Worm (Caenorhabditis elegans): Measurements from ENCODE around the gene K09E9.4.

The K09E9.4 gene

ce11 chrX:15630340-15630739 lies at the start of gene K09E9.4:
TSS of gene K09E9.4 (minus strand) at chrX:15630440.
- TF ChIP-seq cog-1 (tag; optimal IDR thresholded peaks at IDR 0.05) (no peak), tab-1 (GFP tag; IDR thresholded peaks at IDR 0.05) (no peak), T22C8.4 (GFP tag; IDR thresholded peaks at IDR 0.05) (no peak), ztf-29 (GFP tag; IDR thresholded peaks at IDR 0.05) (no peak), klf-2 (GFP tag; conservative IDR thresholded peaks at IDR 0.05) (no peak), ref-1 (GFP tag; conservative IDR thresholded peaks at IDR 0.05) (no peak), med-1 (GFP tag; optimal IDR thresholded peaks at IDR 0.05; ENCODE audit: insufficient read depth) (no peak), ztf-23 (GFP tag; IDR thresholded peaks at IDR 0.05) (no peak), flt-1 (GFP tag; IDR thresholded peaks at IDR 0.05) (no peak)

ce11 chrX:15675622-15676021 lies 45.4 kb upstream of the K09E9.4 start, which contains the start of gene F59D12.2:
TSS of gene F59D12.2 (minus strand) at chrX:15675722.
- TF ChIP-seq T22C8.4 (GFP tag; IDR thresholded peaks at IDR 0.05) (no peak), ztf-23 (GFP tag; IDR thresholded peaks at IDR 0.05) (no peak), med-1 (GFP tag; optimal IDR thresholded peaks at IDR 0.05; ENCODE audit: insufficient read depth) (no peak), klf-2 (GFP tag; conservative IDR thresholded peaks at IDR 0.05) (no peak), ref-1 (GFP tag; conservative IDR thresholded peaks at IDR 0.05) (no peak), ztf-29 (GFP tag; IDR thresholded peaks at IDR 0.05) (no peak), cog-1 (tag; optimal IDR thresholded peaks at IDR 0.05) (no peak), flt-1 (GFP tag; IDR thresholded peaks at IDR 0.05) (no peak), tab-1 (GFP tag; IDR thresholded peaks at IDR 0.05) (no peak)

DNA sequence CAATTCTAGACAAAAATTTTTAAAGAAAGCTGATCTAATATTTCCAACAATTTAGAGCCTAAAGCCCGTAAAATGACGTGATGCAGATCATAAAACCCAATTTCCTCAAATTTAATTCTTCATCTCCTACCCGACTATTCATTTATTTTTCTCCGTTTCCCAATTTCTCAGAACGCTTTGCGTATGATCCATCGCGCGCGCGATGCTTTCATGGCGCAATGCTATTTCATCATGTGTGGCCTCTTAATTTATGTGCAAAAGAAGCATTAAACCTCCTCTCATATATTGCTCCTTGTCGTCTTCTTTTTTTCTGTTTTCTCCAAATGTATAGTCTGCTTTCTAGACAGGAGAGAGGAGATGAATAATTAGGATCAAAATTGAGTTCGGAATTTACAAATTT lies 38.5 kb upstream of the K09E9.4 start:
- no peak for TF ChIP-seq ztf-23 (GFP tag; IDR thresholded peaks at IDR 0.05)

- TF ChIP-seq T22C8.4 (GFP tag; IDR thresholded peaks at IDR 0.05) (no peak), ztf-23 (GFP tag; IDR thresholded peaks at IDR 0.05) (peak; percentile 61; the same call in 1 of the 2 replicates)
Measured at ce11 chrX:15668053-15668599, 37.9 kb upstream of the K09E9.4 start.

ce11 chrX:15666169-15666811 lies 36.0 kb upstream of the K09E9.4 start, which contains the start of gene pcdr-1:
TSS of gene pcdr-1 (plus strand) at chrX:15666761.
- no peak for TF ChIP-seq tab-1 (GFP tag; IDR thresholded peaks at IDR 0.05)
- no peak for TF ChIP-seq klf-2 (GFP tag; conservative IDR thresholded peaks at IDR 0.05)
- TF ChIP-seq ztf-23 (GFP tag; IDR thresholded peaks at IDR 0.05), result no peak
- no peak for TF ChIP-seq ref-1 (GFP tag; conservative IDR thresholded peaks at IDR 0.05)
- no peak for TF ChIP-seq cog-1 (tag; optimal IDR thresholded peaks at IDR 0.05)
- TF ChIP-seq flt-1 (GFP tag; IDR thresholded peaks at IDR 0.05), result no peak
- no peak for TF ChIP-seq T22C8.4 (GFP tag; IDR thresholded peaks at IDR 0.05)

DNA sequence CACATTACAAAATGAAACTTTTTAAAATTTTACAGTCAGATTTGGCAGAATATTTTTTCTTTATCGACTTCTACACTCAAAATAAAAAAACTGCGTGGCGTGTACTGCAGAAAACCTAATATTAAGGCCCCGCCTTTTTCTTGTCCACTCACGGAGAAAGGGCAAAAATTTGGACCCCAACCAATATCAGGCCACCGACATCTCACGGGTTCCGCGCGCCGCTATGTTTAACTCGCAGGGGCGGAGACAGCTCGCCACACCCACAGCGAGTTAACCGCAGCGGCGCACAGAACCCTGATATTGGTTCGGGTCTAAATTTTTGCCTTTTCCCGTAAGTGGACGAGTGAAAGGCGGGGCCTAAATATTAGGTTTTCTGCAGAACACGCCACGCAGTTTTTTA lies 33.5 kb upstream of the K09E9.4 start:
- no peak for TF ChIP-seq med-1 (GFP tag; optimal IDR thresholded peaks at IDR 0.05; ENCODE audit: insufficient read depth)
- TF ChIP-seq T22C8.4 (GFP tag; IDR thresholded peaks at IDR 0.05), result no peak
- no peak for TF ChIP-seq ztf-29 (GFP tag; IDR thresholded peaks at IDR 0.05)
- no peak for TF ChIP-seq cog-1 (tag; optimal IDR thresholded peaks at IDR 0.05)
- TF ChIP-seq ref-1 (GFP tag; conservative IDR thresholded peaks at IDR 0.05), result no peak
- TF ChIP-seq tab-1 (GFP tag; IDR thresholded peaks at IDR 0.05), result no peak
- TF ChIP-seq flt-1 (GFP tag; IDR thresholded peaks at IDR 0.05), result no peak
- TF ChIP-seq klf-2 (GFP tag; conservative IDR thresholded peaks at IDR 0.05), result no peak

- no peak for TF ChIP-seq ztf-23 (GFP tag; IDR thresholded peaks at IDR 0.05)
- no peak for TF ChIP-seq ztf-29 (GFP tag; IDR thresholded peaks at IDR 0.05)
- TF ChIP-seq cog-1 (tag; optimal IDR thresholded peaks at IDR 0.05), result no peak
- no peak for TF ChIP-seq tab-1 (GFP tag; IDR thresholded peaks at IDR 0.05)
- TF ChIP-seq flt-1 (GFP tag; IDR thresholded peaks at IDR 0.05), result no peak
- no peak for TF ChIP-seq T22C8.4 (GFP tag; IDR thresholded peaks at IDR 0.05)
- TF ChIP-seq ref-1 (GFP tag; conservative IDR thresholded peaks at IDR 0.05), result no peak
- TF ChIP-seq klf-2 (GFP tag; conservative IDR thresholded peaks at IDR 0.05), result no peak
- no peak for TF ChIP-seq med-1 (GFP tag; optimal IDR thresholded peaks at IDR 0.05; ENCODE audit: insufficient read depth)
Measured at ce11 chrX:15659561-15659960, 29.3 kb upstream of the K09E9.4 start.

DNA sequence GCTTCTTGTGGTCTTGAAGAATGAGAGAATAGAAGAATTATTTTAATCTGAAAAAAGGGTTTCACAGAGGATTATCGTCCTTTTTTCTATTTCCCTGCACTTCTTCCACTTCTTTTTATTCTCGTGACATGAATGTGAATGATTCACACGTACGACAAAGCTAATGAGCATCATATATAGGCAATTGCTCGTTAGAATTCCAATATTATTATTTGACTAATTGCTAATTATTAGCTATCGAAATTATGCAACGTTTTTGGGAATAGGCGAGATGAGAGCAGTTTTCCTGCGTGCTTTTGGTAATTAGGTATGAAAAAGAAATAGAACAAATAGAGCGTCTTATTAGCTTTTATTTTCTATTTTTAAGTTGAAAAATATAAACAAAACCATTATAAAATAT lies 27.5 kb upstream of the K09E9.4 start:
- TF ChIP-seq cog-1 (tag; optimal IDR thresholded peaks at IDR 0.05) (no peak), flt-1 (GFP tag; IDR thresholded peaks at IDR 0.05) (no peak), med-1 (GFP tag; optimal IDR thresholded peaks at IDR 0.05; ENCODE audit: insufficient read depth) (no peak), ztf-23 (GFP tag; IDR thresholded peaks at IDR 0.05) (no peak), T22C8.4 (GFP tag; IDR thresholded peaks at IDR 0.05) (no peak), tab-1 (GFP tag; IDR thresholded peaks at IDR 0.05) (no peak), klf-2 (GFP tag; conservative IDR thresholded peaks at IDR 0.05) (no peak), ref-1 (GFP tag; conservative IDR thresholded peaks at IDR 0.05) (no peak), ztf-29 (GFP tag; IDR thresholded peaks at IDR 0.05) (no peak)

DNA sequence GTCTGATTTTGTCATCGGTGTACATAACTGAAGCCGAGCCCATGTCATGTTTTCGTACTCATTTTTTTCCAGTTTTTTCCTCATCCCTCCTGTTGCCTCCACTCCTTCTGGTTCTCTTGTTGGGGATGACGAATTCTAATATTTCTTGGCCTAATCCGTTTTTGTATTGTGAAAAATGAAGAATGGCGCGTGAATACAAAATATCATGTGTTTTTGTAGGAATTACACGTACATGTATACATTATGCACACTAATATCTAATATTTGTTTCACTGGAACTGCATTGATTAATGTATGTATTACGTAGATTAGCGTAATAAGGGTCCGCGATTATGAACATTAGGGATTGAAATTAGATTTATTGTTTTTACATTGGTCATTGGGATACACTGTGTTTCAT lies 25.4 kb upstream of the K09E9.4 start:
- TF ChIP-seq klf-2 (GFP tag; conservative IDR thresholded peaks at IDR 0.05) (no peak), tab-1 (GFP tag; IDR thresholded peaks at IDR 0.05) (no peak), cog-1 (tag; optimal IDR thresholded peaks at IDR 0.05) (no peak), ref-1 (GFP tag; conservative IDR thresholded peaks at IDR 0.05) (no peak), ztf-23 (GFP tag; IDR thresholded peaks at IDR 0.05) (no peak), T22C8.4 (GFP tag; IDR thresholded peaks at IDR 0.05) (no peak), med-1 (GFP tag; optimal IDR thresholded peaks at IDR 0.05; ENCODE audit: insufficient read depth) (no peak), flt-1 (GFP tag; IDR thresholded peaks at IDR 0.05) (no peak), ztf-29 (GFP tag; IDR thresholded peaks at IDR 0.05) (no peak)

DNA sequence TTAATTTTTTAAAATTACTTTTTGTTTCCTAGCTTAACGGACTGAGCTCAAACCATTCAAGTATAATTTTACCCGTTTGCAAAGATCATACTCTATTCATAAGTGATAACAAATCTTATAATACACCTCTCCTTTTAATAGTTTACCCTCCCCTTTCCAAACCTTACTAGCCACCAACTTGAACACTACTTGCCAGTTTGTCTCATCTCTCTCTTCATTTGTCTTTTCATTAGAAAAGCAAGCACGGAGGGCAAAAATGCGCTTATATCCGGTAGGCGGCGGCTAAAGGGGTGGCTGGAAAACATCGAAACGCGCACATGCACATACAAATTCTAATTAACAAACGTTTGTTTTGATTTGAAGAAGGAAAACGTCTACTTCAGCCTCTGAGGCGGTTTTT lies 24.7 kb upstream of the K09E9.4 start:
- TF ChIP-seq tab-1 (GFP tag; IDR thresholded peaks at IDR 0.05) (no peak), ztf-23 (GFP tag; IDR thresholded peaks at IDR 0.05) (no peak), ref-1 (GFP tag; conservative IDR thresholded peaks at IDR 0.05) (no peak), flt-1 (GFP tag; IDR thresholded peaks at IDR 0.05) (no peak), ztf-29 (GFP tag; IDR thresholded peaks at IDR 0.05) (no peak), klf-2 (GFP tag; conservative IDR thresholded peaks at IDR 0.05) (no peak), med-1 (GFP tag; optimal IDR thresholded peaks at IDR 0.05; ENCODE audit: insufficient read depth) (no peak), T22C8.4 (GFP tag; IDR thresholded peaks at IDR 0.05) (no peak), cog-1 (tag; optimal IDR thresholded peaks at IDR 0.05) (no peak)

All from whole organism, midembryonic.